Worm (Caenorhabditis elegans): ENCODE measurements around the gene srx-33.

Gene srx-33

DNA sequence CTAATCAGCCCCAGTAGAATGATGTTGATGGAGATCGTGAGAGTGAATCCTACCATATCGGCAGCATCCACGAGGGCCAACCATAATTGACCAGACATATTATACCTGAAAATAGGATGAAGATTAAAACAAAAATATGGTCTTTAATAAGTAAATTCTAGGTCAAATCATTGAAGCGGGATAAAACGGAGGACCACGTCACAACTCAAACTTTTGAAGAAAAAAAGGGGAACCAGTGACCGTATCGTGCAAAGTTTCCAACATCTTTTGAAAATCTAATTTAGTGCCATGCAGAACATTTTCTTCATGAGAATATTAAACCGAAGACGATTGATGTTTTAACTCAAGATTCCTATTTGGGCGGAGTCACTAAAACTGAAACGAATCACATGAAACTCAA, 19.6 kb upstream of the srx-33 start, which contains the start of gene str-112:
str-112 (minus strand) TSS at position 101 of the 400 bp plus-strand sequence.
- TF ChIP-seq dao-5 (tag; optimal IDR thresholded peaks at IDR 0.05): no peak

ce11 chrV:7136859-7137258, 18.2 kb upstream of the srx-33 start:
- TF ChIP-seq W03F9.2 (tag; optimal IDR thresholded peaks at IDR 0.05) (no peak), dao-5 (tag; optimal IDR thresholded peaks at IDR 0.05) (no peak), him-1 (tag; optimal IDR thresholded peaks at IDR 0.05) (no peak)

- no peak for TF ChIP-seq him-1 (tag; optimal IDR thresholded peaks at IDR 0.05)
- TF ChIP-seq dao-5 (tag; optimal IDR thresholded peaks at IDR 0.05): no peak
- TF ChIP-seq W03F9.2 (tag; optimal IDR thresholded peaks at IDR 0.05): no peak
Measured at ce11 chrV:7133963-7134362, 15.3 kb upstream of the srx-33 start, which contains the start of gene F10D2.16. Gene F10D2.16 (plus strand): TSS chrV:7134263.

DNA sequence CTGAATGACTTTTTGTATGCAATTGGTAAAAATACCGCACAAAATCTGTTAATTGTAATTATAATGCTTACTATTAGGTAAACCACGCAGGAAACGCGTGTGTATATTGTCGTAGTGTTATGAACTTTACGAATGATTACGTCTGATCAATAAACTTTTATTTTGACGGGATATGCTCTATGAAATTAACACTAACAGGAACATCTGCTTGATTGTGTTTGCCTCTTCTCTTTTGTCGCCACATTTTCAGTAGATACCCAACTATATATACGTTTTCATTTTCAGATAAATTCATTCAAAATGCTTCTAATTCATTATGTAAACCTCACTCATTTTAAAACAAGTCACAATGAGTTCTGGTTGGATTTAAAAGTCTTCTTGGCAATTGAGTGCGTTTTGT, 13.6 kb upstream of the srx-33 start, which contains the start of gene sre-10:
sre-10 (plus strand) TSS at position 301 of the 400 bp plus-strand sequence.
- no peak for TF ChIP-seq dao-5 (tag; optimal IDR thresholded peaks at IDR 0.05)
- no peak for TF ChIP-seq him-1 (tag; optimal IDR thresholded peaks at IDR 0.05)
- TF ChIP-seq W03F9.2 (tag; optimal IDR thresholded peaks at IDR 0.05): no peak

DNA sequence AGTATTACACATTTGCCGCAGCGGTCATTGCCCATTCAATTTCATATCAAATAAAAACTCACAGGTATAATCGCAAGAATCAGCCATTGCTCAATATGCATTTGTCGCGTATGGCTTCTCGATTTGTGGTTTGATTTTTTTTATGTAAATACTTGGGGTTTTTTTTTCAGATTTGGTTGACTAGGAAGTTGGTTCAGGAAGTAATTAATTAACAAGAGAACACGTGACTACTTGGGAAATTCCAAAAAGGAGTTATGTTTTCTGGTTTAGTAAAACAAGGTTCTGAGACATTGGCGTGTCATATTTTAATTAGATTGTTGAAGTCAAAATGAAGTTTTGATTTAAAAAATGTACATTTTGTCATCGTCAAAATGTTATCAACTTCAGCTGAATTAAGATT, 12.3 kb upstream of the srx-33 start, which contains the start of gene srx-36:
srx-36 (minus strand) TSS at position 101 of the 400 bp plus-strand sequence.
- TF ChIP-seq him-1 (tag; optimal IDR thresholded peaks at IDR 0.05) (no peak), W03F9.2 (tag; optimal IDR thresholded peaks at IDR 0.05) (no peak), dao-5 (tag; optimal IDR thresholded peaks at IDR 0.05) (no peak)

ce11 chrV:7129460-7129859, 10.8 kb upstream of the srx-33 start, which contains the start of gene T01C4.8:
Gene T01C4.8 (minus strand): TSS chrV:7129560.
- TF ChIP-seq dao-5 (tag; optimal IDR thresholded peaks at IDR 0.05) (no peak), him-1 (tag; optimal IDR thresholded peaks at IDR 0.05) (no peak), W03F9.2 (tag; optimal IDR thresholded peaks at IDR 0.05) (no peak)

- no peak for TF ChIP-seq W03F9.2 (tag; optimal IDR thresholded peaks at IDR 0.05)
- no peak for TF ChIP-seq him-1 (tag; optimal IDR thresholded peaks at IDR 0.05)
- no peak for TF ChIP-seq dao-5 (tag; optimal IDR thresholded peaks at IDR 0.05)
Measured at ce11 chrV:7123979-7124378, 5.3 kb upstream of the srx-33 start.

DNA sequence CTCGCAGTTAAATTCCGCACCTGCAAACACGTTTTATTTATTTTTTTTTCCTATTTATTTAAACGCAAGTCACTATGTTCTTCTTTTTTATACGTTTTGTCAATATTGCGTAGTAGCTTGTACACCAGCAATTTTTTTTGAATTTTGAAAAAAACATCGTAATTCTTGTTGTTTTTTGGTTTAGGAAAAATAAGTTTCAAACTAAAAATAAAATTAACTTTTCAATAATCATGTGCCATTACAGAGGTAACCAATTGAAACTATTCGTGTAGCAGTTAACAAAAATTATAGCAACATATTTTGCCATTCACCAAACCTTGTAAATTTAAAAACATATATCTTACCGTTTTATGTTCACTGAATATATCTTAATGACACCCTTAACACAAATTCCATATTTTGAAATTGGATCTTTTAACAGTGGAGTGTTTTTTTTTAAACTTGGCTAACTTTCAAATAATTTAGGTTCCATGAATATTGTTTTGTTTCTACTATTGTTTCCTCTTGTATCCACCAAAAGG, 4.6 kb upstream of the srx-33 start, which contains the start of gene lmd-5:
lmd-5 (plus strand) TSS at position 471 of the 521 bp plus-strand sequence.
- TF ChIP-seq W03F9.2 (tag; optimal IDR thresholded peaks at IDR 0.05) (no peak), dao-5 (tag; optimal IDR thresholded peaks at IDR 0.05) (no peak), him-1 (tag; optimal IDR thresholded peaks at IDR 0.05) (no peak)

DNA sequence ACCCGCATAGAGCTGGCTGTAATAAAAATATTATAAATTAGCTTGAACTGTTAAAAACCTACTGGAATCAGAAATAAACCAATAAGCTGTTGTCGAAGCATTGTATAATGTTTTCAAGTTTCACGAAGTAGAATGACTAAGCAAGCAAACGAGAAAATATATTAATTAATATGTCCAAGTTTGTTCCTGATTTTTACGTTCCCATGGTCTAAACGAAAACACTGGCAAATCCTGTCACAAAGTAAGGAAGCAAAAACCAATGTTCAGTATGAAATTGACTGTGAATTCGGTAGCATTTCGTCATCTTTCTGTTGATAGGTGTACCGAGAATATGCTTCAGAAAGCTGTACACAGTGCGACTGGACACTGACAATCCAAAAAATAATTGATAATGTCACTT, 1.5 kb upstream of the srx-33 start, which contains the start of gene srx-34:
srx-34 (minus strand) TSS at position 101 of the 400 bp plus-strand sequence.
- no peak for TF ChIP-seq him-1 (tag; optimal IDR thresholded peaks at IDR 0.05)
- TF ChIP-seq W03F9.2 (tag; optimal IDR thresholded peaks at IDR 0.05): no peak
- no peak for TF ChIP-seq dao-5 (tag; optimal IDR thresholded peaks at IDR 0.05)

- TF ChIP-seq dao-5 (tag; optimal IDR thresholded peaks at IDR 0.05) (no peak), W03F9.2 (tag; optimal IDR thresholded peaks at IDR 0.05) (no peak), him-1 (tag; optimal IDR thresholded peaks at IDR 0.05) (no peak)
Measured at ce11 chrV:7112223-7112622, 6.5 kb downstream of the srx-33 start.

- TF ChIP-seq dao-5 (tag; optimal IDR thresholded peaks at IDR 0.05): no peak
- no peak for TF ChIP-seq W03F9.2 (tag; optimal IDR thresholded peaks at IDR 0.05)
- TF ChIP-seq him-1 (tag; optimal IDR thresholded peaks at IDR 0.05): no peak
Measured at ce11 chrV:7111276-7111675, 7.4 kb downstream of the srx-33 start.

ce11 chrV:7110370-7110769, 8.3 kb downstream of the srx-33 start:
- no peak for TF ChIP-seq him-1 (tag; optimal IDR thresholded peaks at IDR 0.05)
- no peak for TF ChIP-seq dao-5 (tag; optimal IDR thresholded peaks at IDR 0.05)
- TF ChIP-seq W03F9.2 (tag; optimal IDR thresholded peaks at IDR 0.05): no peak

- TF ChIP-seq him-1 (tag; optimal IDR thresholded peaks at IDR 0.05) (peak; percentile 17), W03F9.2 (tag; optimal IDR thresholded peaks at IDR 0.05) (no peak)
Measured at ce11 chrV:7106499-7107152, 12.1 kb downstream of the srx-33 start.

DNA sequence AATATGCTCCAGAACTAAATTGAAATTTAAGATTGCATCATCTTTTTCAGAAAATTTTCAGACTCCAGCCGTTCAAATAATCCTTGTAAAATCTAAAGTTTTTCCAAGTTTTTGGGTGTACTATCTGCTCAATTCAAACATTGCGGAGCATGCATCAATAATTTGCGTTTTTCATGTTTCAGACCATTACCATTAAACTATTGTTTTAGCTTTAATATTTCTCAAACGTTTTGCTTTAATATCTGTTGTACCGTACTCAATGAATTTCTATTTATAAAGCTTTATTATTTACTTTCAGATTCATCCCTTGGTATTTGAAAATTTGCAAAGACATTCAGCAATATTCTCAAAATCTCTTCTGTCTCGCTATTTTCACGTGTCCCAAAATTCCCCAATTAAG, 15.4 kb downstream of the srx-33 start, which contains the start of gene odr-2:
odr-2 (plus strand) TSS at position 301 of the 400 bp plus-strand sequence.
- TF ChIP-seq dao-5 (tag; optimal IDR thresholded peaks at IDR 0.05): no peak
- TF ChIP-seq him-1 (tag; optimal IDR thresholded peaks at IDR 0.05): no peak
- TF ChIP-seq W03F9.2 (tag; optimal IDR thresholded peaks at IDR 0.05): no peak

Data from whole organism, L4/young adult.